Worm (Caenorhabditis elegans): ENCODE results near the gene T26H8.5.

DNA sequence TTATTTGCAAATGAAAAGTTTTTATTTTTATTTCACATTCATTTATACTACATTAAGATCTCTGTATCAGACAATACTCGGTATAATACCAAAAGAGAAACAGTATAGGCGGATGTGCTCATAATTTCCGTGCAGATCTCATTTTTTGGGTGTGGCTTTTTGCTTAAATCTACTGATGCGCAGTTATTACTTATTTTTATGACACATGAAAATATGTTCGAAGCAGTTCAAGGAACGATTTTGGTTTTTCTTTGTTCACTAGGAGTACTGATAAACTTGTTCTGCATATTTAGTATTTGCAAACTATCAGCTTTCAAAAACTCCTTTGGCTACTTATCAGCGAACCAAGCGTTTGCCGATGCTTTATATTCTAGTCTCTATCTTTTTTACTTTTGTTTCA is 47.0 kb upstream of the T26H8.5 start, which contains the start of gene srx-58:
- TF ChIP-seq lin-13 (tag; optimal IDR thresholded peaks at IDR 0.05): no peak
- no peak for TF ChIP-seq snpc-4 (tag; optimal IDR thresholded peaks at IDR 0.05)
- TF ChIP-seq ceh-39 (tag; optimal IDR thresholded peaks at IDR 0.05): no peak
- no peak for TF ChIP-seq lin-32 (GFP tag; optimal IDR thresholded peaks at IDR 0.05)
- TF ChIP-seq nhr-12 (tag; optimal IDR thresholded peaks at IDR 0.05): no peak
- TF ChIP-seq ces-1 (GFP tag; optimal IDR thresholded peaks at IDR 0.05): no peak
- TF ChIP-seq nhr-2 (tag; optimal IDR thresholded peaks at IDR 0.05): no peak
- no peak for TF ChIP-seq ztf-11 (tag; optimal IDR thresholded peaks at IDR 0.05)
- no peak for TF ChIP-seq elt-1 (tag; optimal IDR thresholded peaks at IDR 0.05; ENCODE audit: borderline replicate concordance, insufficient read depth)
